Worm (Caenorhabditis elegans) whole organism, L3 larva: ENCODE results near the gene Y27F2A.11.
"Not testable (repeated sequence)": the region's sequence is repeated elsewhere in the genome, so short reads cannot be mapped to it uniquely, and the experiment has no call there.

Source experiments
- ZK546.5 ChIP-seq: sonication (generic microtip); optimal IDR thresholded peaks from 2 replicates; lab custom pipeline; 2017; ENCODE audit warnings: missing biosample characterization, missing genetic modification characterization
- aly-2 ChIP-seq: fragments of 150-350 bp; optimal IDR thresholded peaks from 2 replicates; lab custom pipeline; 2014; ENCODE audit warnings: missing biosample characterization, missing genetic modification characterization
- ama-1 ChIP-seq: fragments of 150-350 bp; optimal IDR thresholded peaks from 2 replicates; lab custom pipeline; 2018
- ceh-28 ChIP-seq: fragments of 150-350 bp; optimal IDR thresholded peaks from 2 replicates; lab custom pipeline; 2014; ENCODE audit warnings: missing biosample characterization, missing genetic modification reagents, missing genetic modification characterization
- egl-27 ChIP-seq: sonication (generic microtip); optimal IDR thresholded peaks from 4 replicates; lab custom pipeline; 2017; ENCODE audit warnings: missing biosample characterization, missing genetic modification reagents, missing genetic modification characterization
- elt-1 ChIP-seq: fragments of 150-350 bp; optimal IDR thresholded peaks from 2 replicates; lab custom pipeline; 2014; ENCODE audit warnings: missing biosample characterization, missing genetic modification characterization
- elt-2 ChIP-seq: sonication (generic microtip); optimal IDR thresholded peaks from 2 replicates; lab custom pipeline; 2016; ENCODE audit warnings: missing genetic modification reagents, mild to moderate bottlenecking, missing genetic modification characterization, missing compliant biosample characterization
- elt-3 ChIP-seq, 3 experiments: fragments of 150-350 bp in 1 of 3; sonication (generic microtip) in 2 of 3; optimal IDR thresholded peaks; 2 replicates in 2 of 3; 4 replicates in 1 of 3; lab custom pipeline; 2014 to 2017; ENCODE audit warnings: missing biosample characterization in 3 of 3, missing genetic modification characterization in 3 of 3
- eor-1 ChIP-seq, 2 experiments: fragments of 150-350 bp; optimal IDR thresholded peaks; 2 replicates each; lab custom pipeline; 2014 to 2018; ENCODE audit warnings: missing biosample characterization in 2 of 2, missing genetic modification characterization in 2 of 2
- fkh-2 ChIP-seq: fragments of 150-350 bp; optimal IDR thresholded peaks from 2 replicates; lab custom pipeline; 2014; ENCODE audit warnings: missing biosample characterization, missing genetic modification reagents, missing genetic modification characterization
- hmg-11 ChIP-seq: sonication (generic microtip); optimal IDR thresholded peaks from 2 replicates; lab custom pipeline; 2016; ENCODE audit warnings: missing genetic modification characterization, missing compliant biosample characterization
- jun-1 ChIP-seq: fragments of 150-350 bp; optimal IDR thresholded peaks from 2 replicates; lab custom pipeline; 2014; ENCODE audit warnings: missing biosample characterization, missing genetic modification reagents, missing genetic modification characterization
- lsy-12 ChIP-seq: sonication (generic microtip); optimal IDR thresholded peaks from 2 replicates; lab custom pipeline; 2016; ENCODE audit warnings: mild to moderate bottlenecking, missing genetic modification characterization, missing compliant biosample characterization
- mdl-1 ChIP-seq: fragments of 150-350 bp; optimal IDR thresholded peaks from 2 replicates; lab custom pipeline; 2014; ENCODE audit warnings: missing biosample characterization, missing genetic modification characterization
- nfya-1 ChIP-seq: sonication (generic microtip); optimal IDR thresholded peaks from 2 replicates; lab custom pipeline; 2017; ENCODE audit warnings: missing genetic modification characterization, mild to moderate bottlenecking, missing compliant biosample characterization, antibody characterized with exemption, moderate library complexity; ENCODE audit not compliant: insufficient read depth
- nhr-12 ChIP-seq: fragments of 150-350 bp; optimal IDR thresholded peaks from 2 replicates; lab custom pipeline; 2014; ENCODE audit warnings: missing biosample characterization, missing genetic modification characterization
- nhr-237 ChIP-seq: fragments of 150-350 bp; optimal IDR thresholded peaks from 2 replicates; lab custom pipeline; 2014; ENCODE audit warnings: missing biosample characterization, missing genetic modification characterization
- nhr-25 ChIP-seq: sonication (generic microtip); optimal IDR thresholded peaks from 2 replicates; lab custom pipeline; 2017; ENCODE audit warnings: missing biosample characterization, missing genetic modification characterization
- nhr-28 ChIP-seq: fragments of 150-350 bp; optimal IDR thresholded peaks from 2 replicates; lab custom pipeline; 2014; ENCODE audit warnings: missing biosample characterization, missing genetic modification characterization
- nhr-43 ChIP-seq: sonication (generic microtip); optimal IDR thresholded peaks from 2 replicates; lab custom pipeline; 2016; ENCODE audit warnings: mild to moderate bottlenecking, missing genetic modification characterization, missing compliant biosample characterization; ENCODE audit not compliant: poor library complexity, severe bottlenecking
- nhr-67 ChIP-seq: fragments of 150-350 bp; optimal IDR thresholded peaks from 2 replicates; lab custom pipeline; 2014; ENCODE audit warnings: missing biosample characterization, missing genetic modification characterization
- nhr-77 ChIP-seq: fragments of 150-350 bp; optimal IDR thresholded peaks from 2 replicates; lab custom pipeline; 2014; ENCODE audit warnings: missing biosample characterization, missing genetic modification characterization
- pha-4 ChIP-seq: fragments of 150-350 bp; optimal IDR thresholded peaks from 2 replicates; lab custom pipeline; 2014; ENCODE audit warnings: missing biosample characterization, missing genetic modification reagents, missing genetic modification characterization
- sea-2 ChIP-seq: fragments of 150-350 bp; sonication (generic microtip); optimal IDR thresholded peaks from 4 replicates; lab custom pipeline; 2014; ENCODE audit warnings: missing biosample characterization, missing genetic modification reagents, missing genetic modification characterization
- skn-1 ChIP-seq: fragments of 150-350 bp; optimal IDR thresholded peaks from 2 replicates; lab custom pipeline; 2014; ENCODE audit warnings: missing biosample characterization, missing genetic modification characterization
- tbx-2 ChIP-seq: sonication (generic microtip); optimal IDR thresholded peaks from 2 replicates; lab custom pipeline; 2016; ENCODE audit warnings: mild to moderate bottlenecking, missing genetic modification characterization, missing compliant biosample characterization
- unc-39 ChIP-seq: sonication (generic microtip); optimal IDR thresholded peaks from 4 replicates; lab custom pipeline; 2017; ENCODE audit warnings: missing biosample characterization, missing genetic modification characterization

Y27F2A.11 gene

DNA sequence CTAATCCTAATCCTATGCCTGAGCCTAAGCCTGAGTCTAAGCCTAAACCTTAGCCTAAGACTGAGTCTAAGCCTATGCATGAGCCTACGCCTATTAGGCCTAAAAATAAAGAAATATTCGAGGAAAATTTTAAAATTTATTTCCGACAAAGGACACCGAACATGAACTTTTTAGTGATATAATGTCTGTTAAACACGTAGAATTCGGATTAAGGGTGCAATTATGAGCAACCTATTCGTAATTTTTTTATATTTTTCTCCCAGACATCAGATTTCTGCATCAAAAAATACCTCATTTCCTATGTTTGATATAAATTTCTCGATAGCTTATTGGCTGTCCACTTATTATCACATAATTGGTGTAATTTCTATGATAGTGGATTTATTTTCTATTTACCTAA is at the start of gene Y27F2A.11:
Y27F2A.11 (plus strand) TSS at position 301 of the 400 bp plus-strand sequence.
- TF ChIP-seq fkh-2 (tag; lab: Kevin White, UChicago); eor-1 (tag; optimal IDR thresholded peaks at IDR 0.05; lab: Kevin White, UChicago); aly-2: not testable (repeated sequence)

DNA sequence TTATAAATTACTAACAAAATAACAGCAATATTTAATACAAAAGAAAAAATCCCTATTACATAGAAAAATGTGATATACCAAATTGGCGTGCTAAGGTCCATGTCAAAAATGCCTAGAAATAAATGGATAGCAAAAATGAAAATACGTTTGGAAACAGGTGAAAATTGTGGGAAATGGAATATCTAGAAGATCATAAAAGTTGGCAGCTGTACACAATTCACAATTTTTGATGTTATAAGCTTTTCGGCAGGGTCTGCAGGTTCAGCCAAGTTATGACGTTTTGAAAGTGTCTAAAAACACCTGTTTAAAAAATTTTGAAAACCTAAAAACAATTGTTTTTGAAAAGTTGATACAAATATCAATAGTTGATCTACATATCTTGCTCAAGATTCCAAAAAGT is 46.3 kb upstream of the Y27F2A.11 start, which contains the start of gene sri-42:
sri-42 (minus strand) TSS at position 101 of the 400 bp plus-strand sequence.
- TF ChIP-seq aly-2; ama-1 (lab: Kevin White, UChicago); nhr-43 (tag; lab: Kevin White, UChicago): not testable (repeated sequence)
- TF ChIP-seq, all 47 proteins: peak for 0; not testable (repeated sequence) for 47

DNA sequence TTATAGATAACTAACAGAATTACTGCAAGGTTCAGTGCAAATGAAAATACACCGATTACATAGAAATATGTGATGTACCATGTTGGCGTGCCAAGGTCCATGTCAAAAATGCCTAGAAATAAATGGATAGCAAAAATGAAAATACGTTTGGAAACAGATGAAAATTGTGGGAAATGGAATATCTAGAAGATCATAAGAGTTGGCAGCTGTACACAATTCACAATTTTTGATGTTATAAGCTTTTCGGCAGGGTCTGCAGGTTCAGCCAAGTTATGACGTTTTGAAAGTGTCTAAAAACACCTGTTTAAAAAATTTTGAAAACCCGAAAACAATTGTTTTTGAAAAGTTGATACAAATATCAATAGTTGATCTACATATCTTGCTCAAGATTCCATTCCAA is 44.6 kb upstream of the Y27F2A.11 start, which contains the start of gene sri-43:
sri-43 (minus strand) TSS at position 101 of the 400 bp plus-strand sequence.
- TF ChIP-seq elt-1, ceh-28, tbx-2 (tag; lab: Kevin White, UChicago): not testable (repeated sequence)
- TF ChIP-seq, all 47 proteins: peak for 0; not testable (repeated sequence) for 47

DNA sequence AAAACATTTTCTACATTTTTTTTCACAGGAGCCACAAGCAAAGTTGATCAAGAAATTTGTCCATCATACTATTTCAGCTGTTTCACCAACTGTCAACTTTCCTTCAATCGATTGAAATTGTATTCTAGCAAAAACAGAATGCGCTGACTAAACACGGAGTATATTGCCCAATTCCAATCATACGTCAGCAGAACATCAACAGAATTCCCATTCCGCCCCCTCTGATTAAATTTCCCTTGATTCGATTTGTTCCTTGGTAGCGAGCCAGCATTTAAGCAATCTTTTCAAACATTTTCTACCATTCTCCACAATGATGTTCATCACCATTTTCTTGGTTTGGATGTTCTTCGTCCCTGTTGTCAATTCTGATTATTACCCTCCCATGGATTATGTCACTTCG is 43.3 kb upstream of the Y27F2A.11 start, which contains the start of gene T10D4.15:
T10D4.15 (plus strand) TSS at position 301 of the 400 bp plus-strand sequence.
- TF ChIP-seq pha-4 (tag; lab: Kevin White, UChicago): no peak
- no peak for TF ChIP-seq egl-27 (tag; lab: Kevin White, UChicago)
- no peak for TF ChIP-seq elt-3 (tag; optimal IDR thresholded peaks at IDR 0.05; lab: Kevin White, UChicago)
- no peak for TF ChIP-seq lsy-12 (tag; lab: Kevin White, UChicago)
- TF ChIP-seq sea-2 (GFP tag; lab: Kevin White, UChicago): no peak
- no peak for TF ChIP-seq nhr-237 (tag; lab: Kevin White, UChicago)
- TF ChIP-seq eor-1 (tag; optimal IDR thresholded peaks at IDR 0.05; lab: Kevin White, UChicago): no peak
- no peak for TF ChIP-seq nhr-28
- TF ChIP-seq ceh-28 (tag; lab: Kevin White, UChicago): no peak
- no peak for TF ChIP-seq unc-39 (tag; lab: Kevin White, UChicago)
- no peak for TF ChIP-seq skn-1 (tag; lab: Kevin White, UChicago)
- TF ChIP-seq mdl-1 (tag; lab: Kevin White, UChicago): no peak
- no peak for TF ChIP-seq jun-1
- no peak for TF ChIP-seq nhr-43 (tag; lab: Kevin White, UChicago)
- TF ChIP-seq nhr-12 (tag; lab: Kevin White, UChicago): no peak

DNA sequence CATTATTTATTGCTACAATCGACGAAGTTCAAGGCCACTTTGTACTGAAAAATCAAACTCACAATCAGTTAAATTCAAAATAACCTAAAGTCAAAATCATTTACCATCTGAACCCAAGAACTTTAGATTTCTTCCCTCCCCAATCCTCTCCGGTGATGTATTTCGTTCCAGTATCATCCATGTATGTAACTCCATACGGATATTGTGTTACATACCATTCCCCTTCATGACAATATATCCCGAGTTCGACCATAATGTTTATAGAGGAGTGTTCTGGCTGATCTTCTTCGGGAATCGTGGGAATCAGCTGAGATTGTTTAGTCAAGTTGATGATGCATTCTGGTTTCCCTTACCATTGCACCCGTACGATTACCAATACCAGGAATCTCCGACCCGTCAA is 40.7 kb upstream of the Y27F2A.11 start:
- TF ChIP-seq nhr-28 (no peak), nhr-237 (tag; lab: Kevin White, UChicago) (no peak), nfya-1 (no peak)

DNA sequence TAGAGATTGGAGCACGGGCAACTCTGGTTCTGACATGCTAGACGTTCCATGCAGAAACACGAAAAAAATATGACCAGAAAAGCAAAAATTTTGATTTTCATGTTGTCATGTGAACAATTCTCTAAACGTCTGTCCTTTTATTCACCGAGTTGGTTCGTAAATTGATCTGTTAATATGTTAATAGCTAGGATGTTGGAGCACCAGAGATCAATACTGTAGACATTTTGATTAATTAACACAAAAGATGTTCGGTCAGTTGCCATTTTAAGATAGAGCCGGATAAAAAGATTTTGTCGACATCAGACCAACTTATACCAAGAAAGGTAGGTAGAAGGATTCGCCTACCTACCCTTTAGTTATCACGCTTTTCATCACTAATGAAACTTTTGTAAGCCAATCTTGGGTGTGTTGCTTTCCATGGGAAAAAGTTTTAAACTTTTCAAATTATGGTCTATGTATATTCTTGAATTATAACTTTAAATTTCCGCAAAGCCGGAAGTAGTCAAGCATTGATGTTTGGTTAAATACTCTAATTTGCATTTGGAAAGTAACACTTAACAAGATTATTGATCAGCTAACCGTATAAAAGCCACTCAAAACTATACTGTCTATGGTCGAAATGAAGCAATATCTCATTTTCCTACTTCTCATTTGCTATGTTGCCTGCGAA is 39.5 kb upstream of the Y27F2A.11 start, which contains the start of the genes T10D4.11 and T10D4.1:
T10D4.11 (minus strand) TSS at position 101 of the 670 bp plus-strand sequence.
T10D4.1 (plus strand) TSS at position 620 of the 670 bp plus-strand sequence.
- TF ChIP-seq ZK546.5 (tag; lab: Kevin White, UChicago) (no peak), nhr-25 (tag; lab: Kevin White, UChicago) (no peak), elt-2 (tag; lab: Kevin White, UChicago) (no peak), ceh-28 (tag; lab: Kevin White, UChicago) (no peak), hmg-11 (tag; lab: Kevin White, UChicago) (no peak), fkh-2 (tag; lab: Kevin White, UChicago) (no peak), nhr-67 (tag; lab: Kevin White, UChicago) (no peak), skn-1 (tag; lab: Kevin White, UChicago) (no peak), nhr-77 (tag; lab: Kevin White, UChicago) (no peak), elt-3 (tag; optimal IDR thresholded peaks at IDR 0.05; lab: Kevin White, UChicago) (no peak)
